Fruit fly (Drosophila melanogaster): ENCODE measurements around the gene promL.

The promL gene

dm6 chr3L:3083329-3084083 lies 44.0 kb downstream of the promL start (continued):
- TF ChIP-seq Side (GFP tag; optimal IDR thresholded peaks at IDR 0.05) (peak; percentile 4), wdn (GFP tag; IDR thresholded peaks at IDR 0.05) (0 out of 2 replicates have a peak, but pooled peaks have one; percentile 27), CG5953 (GFP tag; IDR thresholded peaks at IDR 0.05) (peak; percentile 64), Vsx1 (GFP tag; optimal IDR thresholded peaks at IDR 0.05) (peak; percentile 85), CG9876 (GFP tag; optimal IDR thresholded peaks at IDR 0.05) (peak; percentile 46), Asciz (GFP tag; optimal IDR thresholded peaks at IDR 0.05) (peak; percentile 66), CG15073 (GFP tag; optimal IDR thresholded peaks at IDR 0.05) (no peak), CG8765 (GFP tag; IDR thresholded peaks at IDR 0.05) (no peak), mirr (GFP tag; optimal IDR thresholded peaks at IDR 0.05) (peak; percentile 87), CrebB (tag; optimal IDR thresholded peaks at IDR 0.05) (peak; percentile 78), vfl (GFP tag; optimal IDR thresholded peaks at IDR 0.05) (no peak), salm (tag; optimal IDR thresholded peaks at IDR 0.05) (peak; percentile 24), pita (GFP tag; optimal IDR thresholded peaks at IDR 0.05) (no peak), dmrt11E (tag; optimal IDR thresholded peaks at IDR 0.05) (peak; percentile 54), Pdp1 (GFP tag; optimal IDR thresholded peaks at IDR 0.05) (peak; percentile 17 to 48), CG34422 (GFP tag; IDR thresholded peaks at IDR 0.05) (peak; percentile 36; the same call in 1 of the 3 replicates), CG32532 (GFP tag; IDR thresholded peaks at IDR 0.05) (peak; percentile 45), caup (GFP tag; optimal IDR thresholded peaks at IDR 0.05; ENCODE audit: severe bottlenecking) (peak; percentile 79), E2f1 (GFP tag; IDR thresholded peaks at IDR 0.05) (peak; percentile 48; the same call in 1 of the 2 replicates), CG6254 (GFP tag; optimal IDR thresholded peaks at IDR 0.05) (peak; percentile 77), lbe (GFP tag; optimal IDR thresholded peaks at IDR 0.05) (peak; percentile 36), CG11723 (GFP tag; optimal IDR thresholded peaks at IDR 0.05) (peak; percentile 43), Jarid2 (GFP tag; optimal IDR thresholded peaks at IDR 0.05) (peak; percentile 56), Oli (tag; optimal IDR thresholded peaks at IDR 0.05) (no peak), cato (GFP tag; optimal IDR thresholded peaks at IDR 0.05; ENCODE audit: borderline replicate concordance) (peak; percentile 1), CG12942 (GFP tag; optimal IDR thresholded peaks at IDR 0.05) (no peak), CG8944 (GFP tag; optimal IDR thresholded peaks at IDR 0.05) (peak; percentile 3), ase (GFP tag; IDR thresholded peaks at IDR 0.05) (no peak), HLH4C (GFP tag; IDR thresholded peaks at IDR 0.05; ENCODE audit: partially characterized antibody) (0 out of 3 replicates have a peak, but pooled peaks have one; percentile 19), CG17186 (GFP tag; optimal IDR thresholded peaks at IDR 0.05) (peak; percentile 37), CG8478 (optimal IDR thresholded peaks at IDR 0.05) (no peak), scrt (GFP tag; optimal IDR thresholded peaks at IDR 0.05) (peak; percentile 28), vvl (GFP tag; IDR thresholded peaks at IDR 0.05) (peak; percentile 69), Ets97D (GFP tag; optimal IDR thresholded peaks at IDR 0.05) (no peak), Fer2 (tag; optimal IDR thresholded peaks at IDR 0.05) (peak; percentile 10), kni (GFP tag; optimal IDR thresholded peaks at IDR 0.05) (peak; percentile 88), Elba2 (GFP tag; optimal IDR thresholded peaks at IDR 0.05) (no peak), p53 (GFP tag; optimal IDR thresholded peaks at IDR 0.05) (no peak), Atf3 (GFP tag; optimal IDR thresholded peaks at IDR 0.05) (peak; percentile 28), fd64A (GFP tag; optimal IDR thresholded peaks at IDR 0.05) (peak; percentile 78), ato (GFP tag; IDR thresholded peaks at IDR 0.05; ENCODE audit: partially characterized antibody) (no peak), zen (tag; optimal IDR thresholded peaks at IDR 0.05) (no peak), seq (GFP tag; IDR thresholded peaks at IDR 0.05) (peak; percentile 61; the same call in 1 of the 2 replicates), sna (GFP tag; IDR thresholded peaks at IDR 0.05; ENCODE audit: partially characterized antibody) (no peak), gsb-n (tag; optimal IDR thresholded peaks at IDR 0.05) (peak; percentile 23), ATbp (GFP tag; optimal IDR thresholded peaks at IDR 0.05) (peak; percentile 75), Aef1 (GFP tag; IDR thresholded peaks at IDR 0.05) (no peak), pb (GFP tag; optimal IDR thresholded peaks at IDR 0.05) (no peak), Hmr (GFP tag; optimal IDR thresholded peaks at IDR 0.05) (peak; percentile 46)
